Fruit fly (Drosophila melanogaster): ENCODE measurements around the gene Mst84B.

DNA sequence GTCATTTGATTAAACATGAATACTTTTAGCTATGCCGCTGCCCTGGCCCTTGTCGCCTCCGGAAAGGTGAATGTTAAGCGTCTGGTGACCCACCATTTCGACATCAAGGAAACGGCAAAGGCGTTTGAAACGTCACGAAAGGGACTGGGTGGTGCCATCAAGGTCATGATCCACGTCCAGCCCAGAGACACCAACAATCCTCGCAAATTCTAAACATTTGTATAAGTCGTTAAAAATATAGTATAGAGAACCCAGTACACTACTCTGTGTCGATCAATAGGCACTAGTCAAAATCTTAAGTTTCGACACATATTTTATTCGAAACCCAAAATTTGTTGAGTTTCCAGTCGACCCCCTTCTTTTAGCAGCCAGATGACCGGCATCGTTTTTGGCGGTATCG, 7.7 kb upstream of the Mst84B start, which contains the start of gene CG1979:
- TF ChIP-seq Sry-δ (GFP tag; optimal IDR thresholded peaks at IDR 0.05) = no peak
- TF ChIP-seq dati (GFP tag; IDR thresholded peaks at IDR 0.05) = no peak
- no peak for TF ChIP-seq ATbp (GFP tag; optimal IDR thresholded peaks at IDR 0.05)
- TF ChIP-seq dmrt99B (tag; optimal IDR thresholded peaks at IDR 0.05) = no peak
- TF ChIP-seq CG18262 (tag; optimal IDR thresholded peaks at IDR 0.05) = no peak
- TF ChIP-seq Lim3 (GFP tag; IDR thresholded peaks at IDR 0.05) = no peak
- TF ChIP-seq chinmo (GFP tag; IDR thresholded peaks at IDR 0.05; ENCODE audit: partially characterized antibody) = no peak
- no peak for TF ChIP-seq Aef1 (GFP tag; IDR thresholded peaks at IDR 0.05)
- no peak for TF ChIP-seq CG10209 (GFP tag; optimal IDR thresholded peaks at IDR 0.05)
- TF ChIP-seq insv (GFP tag; optimal IDR thresholded peaks at IDR 0.05) = no peak
- TF ChIP-seq dan (GFP tag; IDR thresholded peaks at IDR 0.05) = no peak
- TF ChIP-seq sisA (GFP tag; IDR thresholded peaks at IDR 0.05) = no peak

Measured in whole organism, embryonic.